Worm (Caenorhabditis elegans): Measurements from ENCODE around the gene cki-1.

Gene cki-1

ce11 chrII:7772411-7772810 is 38.6 kb upstream of the cki-1 start, which contains the start of gene C06A8.6:
Gene C06A8.6, plus strand, starts transcription at chrII:7772499.
- TF ChIP-seq Y53G8AR.9 (GFP tag; conservative IDR thresholded peaks at IDR 0.05): no peak
- TF ChIP-seq athp-1 (tag; optimal IDR thresholded peaks at IDR 0.05): no peak
- no peak for TF ChIP-seq F10E7.11 (tag; optimal IDR thresholded peaks at IDR 0.05)
- TF ChIP-seq nfya-1 (tag; optimal IDR thresholded peaks at IDR 0.05; ENCODE audit: borderline replicate concordance, insufficient read depth): no peak
- no peak for TF ChIP-seq somi-1 (GFP tag; optimal IDR thresholded peaks at IDR 0.05)
- no peak for TF ChIP-seq die-1 (tag; optimal IDR thresholded peaks at IDR 0.05)
- TF ChIP-seq repo-1 (tag; optimal IDR thresholded peaks at IDR 0.05): no peak
- no peak for TF ChIP-seq aptf-3 (GFP tag; IDR thresholded peaks at IDR 0.05)
- no peak for TF ChIP-seq tbp1 (GFP tag; optimal IDR thresholded peaks at IDR 0.05)

- peak; percentile 57 for TF ChIP-seq repo-1 (tag; optimal IDR thresholded peaks at IDR 0.05)
- TF ChIP-seq F57C9.4 (tag; optimal IDR thresholded peaks at IDR 0.05): no peak
- no peak for TF ChIP-seq egrh-3 (GFP tag; IDR thresholded peaks at IDR 0.05)
- peak in 1 of 3 experiments; percentile 16 for TF ChIP-seq lin-35 (GFP tag; optimal IDR thresholded peaks at IDR 0.05)
- TF ChIP-seq ZK185.1 (tag; optimal IDR thresholded peaks at IDR 0.05; ENCODE audit: poor library complexity, severe bottlenecking): peak; percentile 31
- peak; percentile 68 for TF ChIP-seq ama-1 (optimal IDR thresholded peaks at IDR 0.05)
- no peak for TF ChIP-seq ama-1 (GFP tag; optimal IDR thresholded peaks at IDR 0.05)
- 0 out of 2 replicates have a peak, but pooled peaks have one; percentile 27 for TF ChIP-seq Y53G8AR.9 (GFP tag; conservative IDR thresholded peaks at IDR 0.05)
- TF ChIP-seq F52B5.7 (tag; optimal IDR thresholded peaks at IDR 0.05): no peak
Observed at ce11 chrII:7773427-7773993, 37.5 kb upstream of the cki-1 start.

- TF ChIP-seq aptf-3 (GFP tag; IDR thresholded peaks at IDR 0.05) (no peak), die-1 (tag; optimal IDR thresholded peaks at IDR 0.05) (no peak), let-526 (GFP tag; IDR thresholded peaks at IDR 0.05) (no peak), hsf-1 (GFP tag; IDR thresholded peaks at IDR 0.05) (0 out of 2 replicates have a peak, but pooled peaks have one; percentile 9), attf-3 (GFP tag; conservative IDR thresholded peaks at IDR 0.05) (no peak)
Observed at ce11 chrII:7776232-7776631, 34.8 kb upstream of the cki-1 start.

- TF ChIP-seq nfyb-1 (GFP tag; IDR thresholded peaks at IDR 0.05): peak; percentile 25; the same call in 1 of the 2 replicates
- no peak for TF ChIP-seq ekl-4 (GFP tag; IDR thresholded peaks at IDR 0.05)
- TF ChIP-seq akir-1 (GFP tag; optimal IDR thresholded peaks at IDR 0.05): no peak
- 0 out of 2 replicates have a peak, but pooled peaks have one; percentile 26 for TF ChIP-seq cebp-2 (GFP tag; IDR thresholded peaks at IDR 0.05)
- TF ChIP-seq F33H1.4 (GFP tag; IDR thresholded peaks at IDR 0.05): no peak
- no peak for TF ChIP-seq B0336.3 (GFP tag; IDR thresholded peaks at IDR 0.05)
- no peak for TF ChIP-seq nfya-1 (tag; optimal IDR thresholded peaks at IDR 0.05; ENCODE audit: borderline replicate concordance, insufficient read depth)
- no peak for TF ChIP-seq Y53G8AR.9 (GFP tag; conservative IDR thresholded peaks at IDR 0.05)
- no peak for TF ChIP-seq rec-8 (tag; optimal IDR thresholded peaks at IDR 0.05)
- TF ChIP-seq K11D2.4 (GFP tag; IDR thresholded peaks at IDR 0.05): 0 out of 2 replicates have a peak, but pooled peaks have one; percentile 16
- TF ChIP-seq ets-4 (GFP tag; optimal IDR thresholded peaks at IDR 0.05): peak; percentile 14
- no peak for TF ChIP-seq ztf-18 (tag; optimal IDR thresholded peaks at IDR 0.05)
- TF ChIP-seq hrde-1 (tag; optimal IDR thresholded peaks at IDR 0.05; ENCODE audit: borderline replicate concordance): no peak
Observed at ce11 chrII:7776715-7777114, 34.3 kb upstream of the cki-1 start.

ce11 chrII:7777320-7777978 is 33.6 kb upstream of the cki-1 start, which contains the start of gene mthf-1:
Gene mthf-1, minus strand, starts transcription at chrII:7777823.
- no peak for TF ChIP-seq snpc-3.4 (tag; optimal IDR thresholded peaks at IDR 0.05)
- no peak for TF ChIP-seq snpc-4 (GFP tag; optimal IDR thresholded peaks at IDR 0.05)
- TF ChIP-seq snpc-4 (tag; optimal IDR thresholded peaks at IDR 0.05): no peak
- TF ChIP-seq ztf-22 (GFP tag; optimal IDR thresholded peaks at IDR 0.05): no peak
- TF ChIP-seq B0019.2 (GFP tag; conservative IDR thresholded peaks at IDR 0.05): no peak
- TF ChIP-seq ccch-3 (GFP tag; optimal IDR thresholded peaks at IDR 0.05): no peak
- TF ChIP-seq cebp-1 (GFP tag; IDR thresholded peaks at IDR 0.05): no peak
- peak; percentile 22 for TF ChIP-seq cebp-1 (tag; optimal IDR thresholded peaks at IDR 0.05)
- TF ChIP-seq repo-1 (tag; optimal IDR thresholded peaks at IDR 0.05): no peak
- no peak for TF ChIP-seq nhr-27 (tag; optimal IDR thresholded peaks at IDR 0.05)
- TF ChIP-seq sptf-2 (GFP tag; optimal IDR thresholded peaks at IDR 0.05): no peak
- 0 out of 2 replicates have a peak, but pooled peaks have one; percentile 41 for TF ChIP-seq K11D2.4 (GFP tag; IDR thresholded peaks at IDR 0.05)
- no peak for TF ChIP-seq ztf-18 (tag; optimal IDR thresholded peaks at IDR 0.05)
- TF ChIP-seq tbp1 (GFP tag; optimal IDR thresholded peaks at IDR 0.05): peak; percentile 2

Data from whole organism, young adult.